Worm (Caenorhabditis elegans): ENCODE results near the gene tars-1.

DNA sequence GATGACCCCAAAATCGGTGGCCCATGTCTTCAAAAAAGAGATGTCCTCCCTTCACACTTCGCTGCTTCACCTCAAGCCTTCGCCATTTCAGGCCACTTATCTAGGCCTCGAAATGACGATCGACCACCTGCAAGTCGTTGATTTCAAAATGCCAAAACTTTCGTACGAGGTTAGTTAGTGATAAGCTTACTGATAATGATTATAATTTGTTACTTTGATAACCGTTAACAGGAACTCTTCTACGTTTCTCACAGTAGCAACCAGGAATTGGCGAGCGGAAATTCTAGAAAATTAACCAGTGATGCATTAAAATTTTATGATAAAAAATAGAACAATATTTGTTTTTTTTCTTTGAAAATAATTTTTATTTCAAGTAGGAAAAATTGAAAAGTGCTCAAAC is 48.6 kb downstream of the tars-1 start:
- TF ChIP-seq ZK546.5 (tag; optimal IDR thresholded peaks at IDR 0.05) (no peak), nhr-11 (tag; optimal IDR thresholded peaks at IDR 0.05) (no peak), nhr-12 (tag; optimal IDR thresholded peaks at IDR 0.05) (no peak), aly-2 (tag; optimal IDR thresholded peaks at IDR 0.05) (no peak)

Data from whole organism, L2 larva.